Fruit fly (Drosophila melanogaster) whole organism, embryonic: ENCODE measurements around the gene CG42375.

ENCODE experiments used
- Asciz ChIP-seq: fragments of 200-800 bp; sonication (Bioruptor generic); optimal IDR thresholded peaks from 2 replicates; lab custom pipeline; 2017; ENCODE audit warnings: missing biosample characterization, mild to moderate bottlenecking, missing genetic modification characterization, missing genetic modification reagents
- Atf3 ChIP-seq: fragments of 200-800 bp; sonication (Bioruptor generic); optimal IDR thresholded peaks from 3 replicates; lab custom pipeline; 2016; ENCODE audit warnings: missing biosample characterization, missing genetic modification characterization
- B-H1 ChIP-seq: fragments of 200-800 bp; sonication (Bioruptor generic); IDR thresholded peaks from 3 replicates; pipeline ENCODE4 v1.3.6; 2022; ENCODE audit warnings: missing biosample characterization, missing genetic modification characterization
- CG10209 ChIP-seq: fragments of 200-800 bp; sonication (Bioruptor generic); optimal IDR thresholded peaks from 3 replicates; lab custom pipeline; 2017; ENCODE audit warnings: missing biosample characterization, mild to moderate bottlenecking, missing genetic modification characterization, missing genetic modification reagents
- CG10321 ChIP-seq: fragments of 200-800 bp; sonication (Bioruptor generic); IDR thresholded peaks from 2 replicates; pipeline ENCODE4 v1.3.6; 2022; ENCODE audit warnings: missing biosample characterization, missing genetic modification characterization
- CG11398 ChIP-seq: fragments of 200-800 bp; sonication (Bioruptor generic); optimal IDR thresholded peaks from 2 replicates; lab custom pipeline; 2016; ENCODE audit warnings: missing biosample characterization, missing genetic modification characterization
- CG11560 ChIP-seq: fragments of 200-800 bp; sonication (Bioruptor generic); IDR thresholded peaks from 3 replicates; pipeline ENCODE4 v1.3.6; 2022; ENCODE audit warnings: missing biosample characterization, missing genetic modification characterization
- CG12104 ChIP-seq: fragments of 200-800 bp; sonication (Bioruptor generic); optimal IDR thresholded peaks from 3 replicates; lab custom pipeline; 2016; ENCODE audit warnings: missing biosample characterization, missing genetic modification characterization
- CG12236 ChIP-seq: fragments of 200-800 bp; sonication (Bioruptor generic); optimal IDR thresholded peaks from 2 replicates; lab custom pipeline; 2016; ENCODE audit warnings: missing biosample characterization, missing genetic modification characterization
- CG14667 ChIP-seq: fragments of 200-800 bp; sonication (Bioruptor generic); IDR thresholded peaks from 2 replicates; pipeline ENCODE4 v1.3.6; 2022; ENCODE audit warnings: missing biosample characterization, missing genetic modification characterization
- CG1603 ChIP-seq: fragments of 200-800 bp; sonication (Bioruptor generic); optimal IDR thresholded peaks from 2 replicates; lab custom pipeline; 2019; ENCODE audit warnings: missing biosample characterization, mild to moderate bottlenecking, missing genetic modification characterization, moderate library complexity
- CG16779 ChIP-seq: fragments of 200-800 bp; sonication (Bioruptor generic); IDR thresholded peaks from 2 replicates; pipeline ENCODE4 v1.3.6; 2022; ENCODE audit warnings: missing biosample characterization, missing genetic modification characterization
- CG17328 ChIP-seq: fragments of 200-800 bp; sonication (Bioruptor generic); IDR thresholded peaks from 2 replicates; pipeline ENCODE4 v1.3.6; 2022; ENCODE audit warnings: missing biosample characterization, missing genetic modification characterization
- CG17802 ChIP-seq: fragments of 200-800 bp; sonication (Bioruptor generic); optimal IDR thresholded peaks from 2 replicates; lab custom pipeline; 2018; ENCODE audit warnings: missing biosample characterization, mild to moderate bottlenecking, missing genetic modification characterization, moderate library complexity
- CG3838 ChIP-seq: fragments of 200-800 bp; sonication (Bioruptor generic); optimal IDR thresholded peaks from 3 replicates; lab custom pipeline; 2016; ENCODE audit warnings: missing biosample characterization, missing genetic modification characterization
- CG6765 ChIP-seq: fragments of 200-800 bp; sonication (Bioruptor generic); optimal IDR thresholded peaks from 3 replicates; lab custom pipeline; 2017; ENCODE audit warnings: missing biosample characterization, mild to moderate bottlenecking, missing genetic modification characterization
- CG6854 ChIP-seq: fragments of 200-800 bp; sonication (Bioruptor generic); optimal IDR thresholded peaks from 3 replicates; lab custom pipeline; 2017; ENCODE audit warnings: missing biosample characterization, mild to moderate bottlenecking, missing genetic modification characterization
- CG7357 ChIP-seq: fragments of 200-800 bp; sonication (Bioruptor generic); IDR thresholded peaks from 3 replicates; pipeline ENCODE4 v1.3.6; 2022; ENCODE audit warnings: missing biosample characterization, missing genetic modification characterization
- CG8290 ChIP-seq, 3 experiments: fragments of 200-800 bp; sonication (Bioruptor generic); optimal IDR thresholded peaks; 2 replicates each; lab custom pipeline; 2016 to 2019; ENCODE audit warnings: missing biosample characterization in 3 of 3, missing genetic modification characterization in 3 of 3, mild to moderate bottlenecking in 2 of 3, moderate library complexity in 1 of 3
- CG9797 ChIP-seq: fragments of 200-800 bp; sonication (Bioruptor generic); optimal IDR thresholded peaks from 3 replicates; lab custom pipeline; 2018; ENCODE audit warnings: missing biosample characterization, mild to moderate bottlenecking, missing genetic modification characterization
- CG9817 ChIP-seq: fragments of 200-800 bp; sonication (Bioruptor generic); optimal IDR thresholded peaks from 2 replicates; lab custom pipeline; 2018; ENCODE audit warnings: missing biosample characterization, mild to moderate bottlenecking, missing genetic modification characterization, moderate library complexity
- Elba2 ChIP-seq: fragments of 200-800 bp; sonication (Bioruptor generic); optimal IDR thresholded peaks from 3 replicates; lab custom pipeline; 2016; ENCODE audit warnings: missing biosample characterization, missing genetic modification characterization
- Fer1 ChIP-seq: fragments of 200-800 bp; sonication (Bioruptor generic); optimal IDR thresholded peaks from 2 replicates; lab custom pipeline; 2017; ENCODE audit warnings: missing biosample characterization, mild to moderate bottlenecking, missing genetic modification characterization
- H2.0 ChIP-seq: fragments of 200-800 bp; sonication (Bioruptor generic); IDR thresholded peaks from 2 replicates; pipeline ENCODE4 v1.3.6; 2022; ENCODE audit warnings: missing biosample characterization, missing genetic modification characterization
- MESR4 ChIP-seq: fragments of 200-800 bp; sonication (Bioruptor generic); optimal IDR thresholded peaks from 2 replicates; lab custom pipeline; 2018; ENCODE audit warnings: missing biosample characterization, mild to moderate bottlenecking, missing genetic modification characterization, moderate library complexity
- NK7.1 ChIP-seq: fragments of 200-800 bp; sonication (Bioruptor generic); optimal IDR thresholded peaks from 3 replicates; lab custom pipeline; 2016; ENCODE audit warnings: missing biosample characterization, missing genetic modification characterization
- Stat92E ChIP-seq, 3 experiments: fragments of >200 bp in 2 of 3; fragments of 200-800 bp in 1 of 3; sonication (Bioruptor generic) in 1 of 3; optimal IDR thresholded peaks; 2 replicates each; lab custom pipeline; 2017 to 2019; ENCODE audit warnings: missing biosample characterization in 3 of 3, missing genetic modification characterization in 3 of 3, mild to moderate bottlenecking in 1 of 3, moderate library complexity in 1 of 3
- Usf ChIP-seq: fragments of 200-800 bp; sonication (Bioruptor generic); optimal IDR thresholded peaks from 2 replicates; lab custom pipeline; 2017; ENCODE audit warnings: missing genotype, missing biosample characterization, missing genetic modification characterization
- abd-A ChIP-seq: fragments of 200-800 bp; sonication (Bioruptor generic); optimal IDR thresholded peaks from 3 replicates; lab custom pipeline; 2019; ENCODE audit warnings: missing biosample characterization, mild to moderate bottlenecking, missing genetic modification characterization, moderate library complexity
- ase ChIP-seq: fragments of 200-800 bp; sonication (Bioruptor generic); IDR thresholded peaks from 3 replicates; pipeline ENCODE4 v1.3.6; 2022; ENCODE audit warnings: missing biosample characterization, missing genetic modification characterization
- cato ChIP-seq: fragments of 200-800 bp; sonication (Bioruptor generic); optimal IDR thresholded peaks from 2 replicates; lab custom pipeline; 2016; ENCODE audit warnings: missing biosample characterization, missing genetic modification characterization, borderline replicate concordance
- ci ChIP-seq: fragments of 200-800 bp; sonication (Bioruptor generic); IDR thresholded peaks from 3 replicates; pipeline ENCODE4 v1.3.6; 2022; ENCODE audit warnings: missing biosample characterization, missing genetic modification characterization
- ewg ChIP-seq: fragments of 200-800 bp; sonication (Bioruptor generic); optimal IDR thresholded peaks from 3 replicates; lab custom pipeline; 2017; ENCODE audit warnings: mild to moderate bottlenecking, missing biosample characterization, missing genetic modification reagents, missing genetic modification characterization
- fd102C ChIP-seq: fragments of 200-800 bp; sonication (Bioruptor generic); optimal IDR thresholded peaks from 2 replicates; lab custom pipeline; 2018; ENCODE audit warnings: missing biosample characterization, mild to moderate bottlenecking, missing genetic modification characterization, moderate library complexity
- fd64A ChIP-seq: fragments of 200-800 bp; sonication (Bioruptor generic); optimal IDR thresholded peaks from 3 replicates; lab custom pipeline; 2018; ENCODE audit warnings: missing biosample characterization, mild to moderate bottlenecking, missing genetic modification characterization
- fd96Cb ChIP-seq: fragments of 200-800 bp; sonication (Bioruptor generic); optimal IDR thresholded peaks from 2 replicates; lab custom pipeline; 2018; ENCODE audit warnings: missing biosample characterization, mild to moderate bottlenecking, missing genetic modification characterization, moderate library complexity
- gsb ChIP-seq: fragments of 200-800 bp; sonication (Bioruptor generic); IDR thresholded peaks from 2 replicates; pipeline ENCODE4 v1.3.6; 2022; ENCODE audit warnings: missing biosample characterization, missing genetic modification characterization
- ham ChIP-seq: fragments of 200-800 bp; sonication (Bioruptor generic); IDR thresholded peaks from 2 replicates; pipeline ENCODE4 v1.3.6; 2022; ENCODE audit warnings: missing biosample characterization, missing genetic modification characterization
- hth ChIP-seq: fragments of >200 bp; optimal IDR thresholded peaks from 2 replicates; lab custom pipeline; 2017; ENCODE audit warnings: inconsistent platforms
- ind ChIP-seq: fragments of 200-800 bp; sonication (Bioruptor generic); optimal IDR thresholded peaks from 3 replicates; lab custom pipeline; 2016; ENCODE audit warnings: missing biosample characterization, missing genetic modification characterization
- inv ChIP-seq: fragments of 200-800 bp; sonication (Bioruptor generic); IDR thresholded peaks from 2 replicates; pipeline ENCODE4 v1.3.6; 2022; ENCODE audit warnings: missing biosample characterization, missing genetic modification characterization; ENCODE audit not compliant: partially characterized antibody
- lilli ChIP-seq: fragments of 200-800 bp; sonication (Bioruptor generic); optimal IDR thresholded peaks from 3 replicates; lab custom pipeline; 2016; ENCODE audit warnings: missing biosample characterization, missing genetic modification characterization
- mld ChIP-seq: fragments of 200-800 bp; sonication (Bioruptor generic); IDR thresholded peaks from 3 replicates; pipeline ENCODE4 v1.3.6; 2022; ENCODE audit warnings: missing biosample characterization, missing genetic modification characterization; ENCODE audit not compliant: partially characterized antibody
- pros ChIP-seq: fragments of 200-800 bp; sonication (Bioruptor generic); optimal IDR thresholded peaks from 3 replicates; lab custom pipeline; 2019; ENCODE audit warnings: missing biosample characterization, mild to moderate bottlenecking, missing genetic modification characterization, moderate library complexity
- run ChIP-seq: fragments of 200-800 bp; sonication (Bioruptor generic); optimal IDR thresholded peaks from 3 replicates; lab custom pipeline; 2018; ENCODE audit warnings: missing biosample characterization, mild to moderate bottlenecking, missing genetic modification characterization
- schlank ChIP-seq: fragments of 200-800 bp; sonication (Bioruptor generic); optimal IDR thresholded peaks from 2 replicates; lab custom pipeline; 2018; ENCODE audit warnings: missing biosample characterization, mild to moderate bottlenecking, missing genetic modification characterization
- unc-4 ChIP-seq: fragments of 200-800 bp; sonication (Bioruptor generic); IDR thresholded peaks from 2 replicates; pipeline ENCODE4 v1.3.6; 2022; ENCODE audit warnings: missing biosample characterization, missing genetic modification characterization; ENCODE audit not compliant: partially characterized antibody
- zen2 ChIP-seq: fragments of 200-800 bp; sonication (Bioruptor generic); IDR thresholded peaks from 3 replicates; pipeline ENCODE4 v1.3.6; 2022; ENCODE audit warnings: missing biosample characterization, missing genetic modification characterization; ENCODE audit not compliant: partially characterized antibody

CG42375 gene

DNA sequence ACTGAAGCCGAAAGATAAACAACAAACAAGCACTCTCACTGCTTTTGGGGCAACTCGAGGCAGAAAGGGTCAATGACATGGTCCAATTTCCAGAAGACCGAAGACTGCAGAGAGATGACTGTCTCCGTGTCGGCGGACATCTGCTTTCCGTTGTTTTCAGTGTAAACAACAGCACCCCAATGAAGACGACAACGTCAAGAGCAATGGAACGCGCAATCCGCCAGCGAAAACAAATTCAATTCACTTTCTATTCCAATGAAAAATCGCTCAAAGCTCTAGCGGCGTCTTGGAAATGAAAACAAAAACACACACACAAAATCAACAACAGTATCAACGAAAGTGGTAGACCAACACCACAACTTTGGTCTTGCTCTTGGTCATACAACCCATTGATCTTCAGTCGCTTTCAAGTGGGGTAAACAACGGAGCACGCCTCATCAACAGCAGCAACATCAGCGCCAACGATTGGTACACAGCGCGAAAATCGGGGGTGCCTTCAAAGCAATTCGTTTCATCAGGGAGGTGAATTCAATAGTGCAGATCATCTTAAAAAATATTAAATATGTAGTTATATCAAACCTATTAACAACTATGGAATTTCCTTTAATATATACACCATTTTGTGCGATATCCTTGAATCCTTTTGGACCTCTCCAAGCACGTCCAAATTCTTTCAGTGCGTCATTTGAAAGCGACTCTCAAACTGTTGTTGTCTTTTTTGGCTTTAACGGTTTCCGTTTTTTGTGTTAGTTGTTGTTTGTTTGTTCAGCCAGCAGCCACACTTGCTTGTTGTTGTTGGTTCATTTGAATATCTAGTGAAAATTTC lies 38.3 kb downstream of the CG42375 start (continued):
- TF ChIP-seq CG17802 (tag; lab: Kevin White, UChicago) = peak; percentile 16
- peak; percentile 87 for TF ChIP-seq pros
- no peak for TF ChIP-seq ham (GFP tag; lab: Robert Waterston, UW)
- TF ChIP-seq run (tag; lab: Kevin White, UChicago) = no peak
- no peak for TF ChIP-seq mld (GFP tag; lab: Robert Waterston, UW)
- TF ChIP-seq CG10321 = no peak
- TF ChIP-seq cato (GFP tag; lab: Kevin White, UChicago) = peak; percentile 18
- TF ChIP-seq gsb (GFP tag; lab: Robert Waterston, UW) = no peak
- peak; percentile 76 for TF ChIP-seq CG1603 (tag; lab: Kevin White, UChicago)
- TF ChIP-seq fd64A (GFP tag; lab: Kevin White, UChicago) = peak; percentile 16
- TF ChIP-seq Elba2 (GFP tag; lab: Kevin White, UChicago) = no peak
- TF ChIP-seq hth (lab: Kevin White, UChicago) = no peak
- peak in 1 of 3 experiments; percentile 83 for TF ChIP-seq Stat92E (GFP tag; optimal IDR thresholded peaks at IDR 0.05; lab: Kevin White, UChicago)
- peak; percentile 49; the same call in 2 of the 3 replicates for TF ChIP-seq CG7357 (GFP tag; lab: Robert Waterston, UW)
- no peak for TF ChIP-seq unc-4 (GFP tag; lab: Robert Waterston, UW)
- TF ChIP-seq Asciz (GFP tag; lab: Kevin White, UChicago) = peak; percentile 78
- TF ChIP-seq CG6854 = no peak
- no peak for TF ChIP-seq B-H1 (GFP tag; lab: Robert Waterston, UW)
- TF ChIP-seq MESR4 (GFP tag; lab: Kevin White, UChicago) = no peak
- TF ChIP-seq CG11560 = no peak
- no peak for TF ChIP-seq CG3838
- no peak for TF ChIP-seq NK7.1 (GFP tag; lab: Kevin White, UChicago)
- peak; percentile 57 for TF ChIP-seq ind (GFP tag; lab: Kevin White, UChicago)
- TF ChIP-seq CG10209 (GFP tag; lab: Kevin White, UChicago) = peak; percentile 67
- TF ChIP-seq fd96Cb (tag; lab: Kevin White, UChicago) = peak; percentile 77
- no peak for TF ChIP-seq CG16779 (GFP tag; lab: Robert Waterston, UW)
- TF ChIP-seq H2.0 (GFP tag; lab: Robert Waterston, UW) = peak; percentile 25
- TF ChIP-seq ewg (GFP tag; lab: Kevin White, UChicago) = peak; percentile 63
- peak; percentile 49; the same call in 1 of the 3 replicates for TF ChIP-seq ase (GFP tag; lab: Robert Waterston, UW)
- no peak for TF ChIP-seq CG12104 (GFP tag; lab: Kevin White, UChicago)
- peak; percentile 31 for TF ChIP-seq CG17328 (GFP tag; lab: Robert Waterston, UW)
- peak; percentile 23 for TF ChIP-seq CG11398 (GFP tag; lab: Kevin White, UChicago)
- TF ChIP-seq CG12236 (GFP tag; lab: Kevin White, UChicago) = peak; percentile 37
- TF ChIP-seq CG9797 (GFP tag; lab: Kevin White, UChicago) = no peak
- TF ChIP-seq CG9817 (tag; lab: Kevin White, UChicago) = peak; percentile 39
- no peak for TF ChIP-seq lilli (GFP tag; lab: Kevin White, UChicago)
- peak; percentile 42; the same call in 1 of the 2 replicates for TF ChIP-seq CG14667 (GFP tag; lab: Robert Waterston, UW)
- TF ChIP-seq CG6765 (GFP tag; lab: Kevin White, UChicago) = no peak
- TF ChIP-seq ci (GFP tag; lab: Robert Waterston, UW) = peak; percentile 62
- TF ChIP-seq abd-A (tag; lab: Kevin White, UChicago) = no peak
- TF ChIP-seq fd102C (GFP tag; lab: Kevin White, UChicago) = no peak
- no peak for TF ChIP-seq zen2 (GFP tag; lab: Robert Waterston, UW)
- TF ChIP-seq CG8290 (GFP tag; optimal IDR thresholded peaks at IDR 0.05; lab: Kevin White, UChicago) = no peak
- no peak for TF ChIP-seq CG8290 (tag; optimal IDR thresholded peaks at IDR 0.05; lab: Kevin White, UChicago)
- no peak for TF ChIP-seq inv (GFP tag; lab: Robert Waterston, UW)
- TF ChIP-seq Usf = peak; percentile 7
- no peak for TF ChIP-seq Fer1
- TF ChIP-seq Atf3 (GFP tag; lab: Kevin White, UChicago) = no peak
- TF ChIP-seq schlank (tag; lab: Kevin White, UChicago) = no peak
